Fruit fly (Drosophila melanogaster) whole organism, embryonic: Measurements from ENCODE around the gene Snapin.

Experiments used
- Blimp-1 ChIP-seq: fragments of 200-800 bp; sonication (Bioruptor generic); optimal IDR thresholded peaks from 3 replicates; lab custom pipeline; 2018; ENCODE audit warnings: missing biosample characterization, missing genetic modification characterization, mild to moderate bottlenecking, moderate library complexity, missing genetic modification reagents
- CG10274 ChIP-seq: fragments of 200-800 bp; sonication (Bioruptor generic); optimal IDR thresholded peaks from 3 replicates; lab custom pipeline; 2017; ENCODE audit warnings: missing biosample characterization, mild to moderate bottlenecking, missing genetic modification characterization
- CG10979 ChIP-seq: fragments of 200-800 bp; sonication (Bioruptor generic); optimal IDR thresholded peaks from 2 replicates; lab custom pipeline; 2018; ENCODE audit warnings: missing biosample characterization, mild to moderate bottlenecking, missing genetic modification characterization, moderate library complexity
- CG12391 ChIP-seq: fragments of 200-800 bp; sonication (Bioruptor generic); optimal IDR thresholded peaks from 3 replicates; lab custom pipeline; 2018; ENCODE audit warnings: missing biosample characterization, mild to moderate bottlenecking, missing genetic modification characterization, moderate library complexity
- CG13894 ChIP-seq: fragments of 200-800 bp; sonication (Bioruptor generic); optimal IDR thresholded peaks from 3 replicates; lab custom pipeline; 2018; ENCODE audit warnings: missing biosample characterization, mild to moderate bottlenecking, missing genetic modification characterization, moderate library complexity
- CG14965 ChIP-seq: fragments of 200-800 bp; sonication (Bioruptor generic); optimal IDR thresholded peaks from 2 replicates; lab custom pipeline; 2016; ENCODE audit warnings: missing biosample characterization, missing genetic modification characterization, borderline replicate concordance
- CG15073 ChIP-seq: fragments of 200-800 bp; sonication (Bioruptor generic); optimal IDR thresholded peaks from 2 replicates; lab custom pipeline; 2016; ENCODE audit warnings: missing biosample characterization, missing genetic modification characterization
- CG1529 ChIP-seq: fragments of 200-800 bp; sonication (Bioruptor generic); optimal IDR thresholded peaks from 3 replicates; lab custom pipeline; 2018; ENCODE audit warnings: missing biosample characterization, missing genetic modification characterization
- CG1792 ChIP-seq: fragments of 200-800 bp; sonication (Bioruptor generic); optimal IDR thresholded peaks from 2 replicates; lab custom pipeline; 2016; ENCODE audit warnings: missing biosample characterization, missing genetic modification characterization
- CG18619 ChIP-seq: fragments of 200-800 bp; sonication (Bioruptor generic); optimal IDR thresholded peaks from 3 replicates; lab custom pipeline; 2017; ENCODE audit warnings: missing biosample characterization, mild to moderate bottlenecking, missing genetic modification characterization
- CG2202 ChIP-seq: fragments of 200-800 bp; sonication (Bioruptor generic); optimal IDR thresholded peaks from 2 replicates; lab custom pipeline; 2018; ENCODE audit warnings: missing biosample characterization, mild to moderate bottlenecking, missing genetic modification characterization
- CG31441 ChIP-seq: fragments of 200-800 bp; sonication (Bioruptor generic); IDR thresholded peaks from 2 replicates; pipeline ENCODE4 v1.3.6; 2022; ENCODE audit warnings: missing biosample characterization, missing genetic modification characterization
- CG3163 ChIP-seq: fragments of 200-800 bp; sonication (Bioruptor generic); optimal IDR thresholded peaks from 3 replicates; lab custom pipeline; 2016; ENCODE audit warnings: missing biosample characterization, missing genetic modification characterization
- CG33557 ChIP-seq: fragments of 200-800 bp; sonication (Bioruptor generic); optimal IDR thresholded peaks from 2 replicates; lab custom pipeline; 2019; ENCODE audit warnings: missing biosample characterization, mild to moderate bottlenecking, missing genetic modification characterization, moderate library complexity
- CG34376 ChIP-seq: fragments of 200-800 bp; sonication (Bioruptor generic); optimal IDR thresholded peaks from 2 replicates; lab custom pipeline; 2018; ENCODE audit warnings: missing biosample characterization, mild to moderate bottlenecking, missing genetic modification characterization
- CG5245 ChIP-seq: fragments of 200-800 bp; sonication (Bioruptor generic); optimal IDR thresholded peaks from 3 replicates; lab custom pipeline; 2016; ENCODE audit warnings: missing biosample characterization, missing genetic modification characterization
- CG7987 ChIP-seq: fragments of 200-800 bp; sonication (Bioruptor generic); optimal IDR thresholded peaks from 2 replicates; lab custom pipeline; 2018; ENCODE audit warnings: missing biosample characterization, mild to moderate bottlenecking, missing genetic modification characterization, moderate library complexity
- CG8089 ChIP-seq: fragments of 200-800 bp; sonication (Bioruptor generic); optimal IDR thresholded peaks from 3 replicates; lab custom pipeline; 2016; ENCODE audit warnings: missing biosample characterization, missing genetic modification characterization
- CG8388 ChIP-seq: fragments of 200-800 bp; sonication (Bioruptor generic); optimal IDR thresholded peaks from 2 replicates; lab custom pipeline; 2019; ENCODE audit warnings: missing biosample characterization, mild to moderate bottlenecking, missing genetic modification characterization, moderate library complexity
- CG9876 ChIP-seq: fragments of 200-800 bp; sonication (Bioruptor generic); optimal IDR thresholded peaks from 2 replicates; lab custom pipeline; 2016; ENCODE audit warnings: missing biosample characterization, missing genetic modification characterization
- Dad ChIP-seq: fragments of 200-800 bp; sonication (Bioruptor generic); optimal IDR thresholded peaks from 3 replicates; lab custom pipeline; 2016; ENCODE audit warnings: missing biosample characterization, missing genetic modification characterization
- Fer2 ChIP-seq: fragments of 200-800 bp; sonication (Bioruptor generic); optimal IDR thresholded peaks from 2 replicates; lab custom pipeline; 2018; ENCODE audit warnings: missing biosample characterization, mild to moderate bottlenecking, missing genetic modification characterization, moderate library complexity
- Jarid2 ChIP-seq: fragments of 200-800 bp; sonication (Bioruptor generic); optimal IDR thresholded peaks from 3 replicates; lab custom pipeline; 2017; ENCODE audit warnings: mild to moderate bottlenecking, missing biosample characterization, missing genetic modification reagents, missing genetic modification characterization
- Med ChIP-seq: fragments of 200-800 bp; sonication (Bioruptor generic); peaks from one replicate; lab custom pipeline; 2016; ENCODE audit warnings: missing biosample characterization, missing genetic modification characterization, mild to moderate bottlenecking, inconsistent platforms, moderate library complexity
- Poxn ChIP-seq: fragments of 200-800 bp; sonication (Bioruptor generic); IDR thresholded peaks from 2 replicates; pipeline ENCODE4 v1.3.6; 2022; ENCODE audit warnings: missing biosample characterization, missing genetic modification characterization
- Sox100B ChIP-seq: fragments of 200-800 bp; sonication (Bioruptor generic); optimal IDR thresholded peaks from 3 replicates; lab custom pipeline; 2018; ENCODE audit warnings: missing biosample characterization, mild to moderate bottlenecking, missing genetic modification characterization
- ab ChIP-seq: fragments of 200-800 bp; sonication (Bioruptor generic); optimal IDR thresholded peaks from 2 replicates; lab custom pipeline; 2016; ENCODE audit warnings: missing biosample characterization, missing genetic modification characterization
- aop ChIP-seq: fragments of 200-800 bp; sonication (Bioruptor generic); IDR thresholded peaks from 2 replicates; pipeline ENCODE4 v1.3.6; 2022; ENCODE audit warnings: missing biosample characterization, missing genetic modification characterization
- bbx ChIP-seq: fragments of 200-800 bp; sonication (Bioruptor generic); IDR thresholded peaks from 2 replicates; pipeline ENCODE4 v1.3.6; 2022; ENCODE audit warnings: missing biosample characterization, missing genetic modification characterization; ENCODE audit not compliant: partially characterized antibody
- bowl ChIP-seq: fragments of 200-800 bp; sonication (Bioruptor generic); IDR thresholded peaks from 2 replicates; pipeline ENCODE4 v1.3.6; 2022; ENCODE audit warnings: missing biosample characterization, missing genetic modification characterization
- bsh ChIP-seq, 2 experiments: fragments of 200-800 bp; sonication (Bioruptor generic); optimal IDR thresholded peaks; 2 replicates each; lab custom pipeline; 2017 to 2018; ENCODE audit warnings: mild to moderate bottlenecking in 2 of 2, missing biosample characterization in 2 of 2, missing genetic modification characterization in 2 of 2, moderate library complexity in 1 of 2
- eyg ChIP-seq: fragments of 200-800 bp; sonication (Bioruptor generic); optimal IDR thresholded peaks from 3 replicates; lab custom pipeline; 2016; ENCODE audit warnings: missing biosample characterization, missing genetic modification characterization
- hkb ChIP-seq, 2 experiments: fragments of 200-800 bp in 1 of 2; fragments of >200 bp in 1 of 2; sonication (Bioruptor generic) in 1 of 2; IDR thresholded peaks in 1 of 2; optimal IDR thresholded peaks in 1 of 2; 2 replicates each; pipeline versions ENCODE4 v1.3.6 to Lab custom; 2017 to 2022; ENCODE audit warnings: missing biosample characterization in 1 of 2, missing genetic modification characterization in 1 of 2
- insv ChIP-seq, 2 experiments: fragments of 200-800 bp; sonication (Bioruptor generic); optimal IDR thresholded peaks; 3 replicates each; lab custom pipeline; 2016 to 2018; ENCODE audit warnings: missing biosample characterization in 2 of 2, missing genetic modification characterization in 2 of 2
- kah ChIP-seq: fragments of 200-800 bp; sonication (Bioruptor generic); optimal IDR thresholded peaks from 2 replicates; lab custom pipeline; 2018; ENCODE audit warnings: missing biosample characterization, mild to moderate bottlenecking, missing genetic modification characterization
- nerfin-1 ChIP-seq: fragments of 200-800 bp; sonication (Bioruptor generic); optimal IDR thresholded peaks from 3 replicates; lab custom pipeline; 2019; ENCODE audit warnings: missing biosample characterization, mild to moderate bottlenecking, missing genetic modification characterization, moderate library complexity
- onecut ChIP-seq: fragments of 200-800 bp; sonication (Bioruptor generic); IDR thresholded peaks from 2 replicates; pipeline ENCODE4 v1.3.6; 2022; ENCODE audit warnings: missing biosample characterization, missing genetic modification characterization
- p53 ChIP-seq: fragments of 200-800 bp; sonication (Bioruptor generic); optimal IDR thresholded peaks from 2 replicates; lab custom pipeline; 2016; ENCODE audit warnings: missing biosample characterization, missing genetic modification characterization
- pzg ChIP-seq: fragments of 200-800 bp; sonication (Bioruptor generic); optimal IDR thresholded peaks from 3 replicates; lab custom pipeline; 2018; ENCODE audit warnings: missing biosample characterization, mild to moderate bottlenecking, missing genetic modification characterization, moderate library complexity
- run ChIP-seq: fragments of 200-800 bp; sonication (Bioruptor generic); optimal IDR thresholded peaks from 3 replicates; lab custom pipeline; 2018; ENCODE audit warnings: missing biosample characterization, mild to moderate bottlenecking, missing genetic modification characterization
- sisA ChIP-seq: fragments of 200-800 bp; sonication (Bioruptor generic); IDR thresholded peaks from 2 replicates; pipeline ENCODE4 v1.3.6; 2022; ENCODE audit warnings: missing biosample characterization, missing genetic modification characterization
- sqz ChIP-seq: fragments of 200-800 bp; sonication (Bioruptor generic); optimal IDR thresholded peaks from 3 replicates; lab custom pipeline; 2018; ENCODE audit warnings: missing biosample characterization, mild to moderate bottlenecking, missing genetic modification characterization
- sr ChIP-seq: fragments of 200-800 bp; sonication (Bioruptor generic); IDR thresholded peaks from 3 replicates; pipeline ENCODE4 v1.3.6; 2022; ENCODE audit warnings: missing biosample characterization, missing genetic modification characterization
- trem ChIP-seq: fragments of 200-800 bp; optimal IDR thresholded peaks from 3 replicates; lab custom pipeline; 2019; ENCODE audit warnings: missing biosample characterization, mild to moderate bottlenecking, missing genetic modification characterization, moderate library complexity
- unpg ChIP-seq: fragments of 200-800 bp; sonication (Bioruptor generic); optimal IDR thresholded peaks from 3 replicates; lab custom pipeline; 2018; ENCODE audit warnings: missing biosample characterization, mild to moderate bottlenecking, missing genetic modification characterization, moderate library complexity
- usp ChIP-seq: fragments of >200 bp; optimal IDR thresholded peaks from 2 replicates; lab custom pipeline; 2017; ENCODE audit warnings: missing biosample characterization, missing genetic modification characterization
- wdn ChIP-seq: fragments of 200-800 bp; sonication (Bioruptor generic); IDR thresholded peaks from 2 replicates; pipeline ENCODE4 v1.3.6; 2022; ENCODE audit warnings: missing biosample characterization, missing genetic modification characterization
- zf30C ChIP-seq: fragments of 200-800 bp; sonication (Bioruptor generic); optimal IDR thresholded peaks from 3 replicates; lab custom pipeline; 2018; ENCODE audit warnings: missing biosample characterization, mild to moderate bottlenecking, missing genetic modification characterization

Gene Snapin

DNA sequence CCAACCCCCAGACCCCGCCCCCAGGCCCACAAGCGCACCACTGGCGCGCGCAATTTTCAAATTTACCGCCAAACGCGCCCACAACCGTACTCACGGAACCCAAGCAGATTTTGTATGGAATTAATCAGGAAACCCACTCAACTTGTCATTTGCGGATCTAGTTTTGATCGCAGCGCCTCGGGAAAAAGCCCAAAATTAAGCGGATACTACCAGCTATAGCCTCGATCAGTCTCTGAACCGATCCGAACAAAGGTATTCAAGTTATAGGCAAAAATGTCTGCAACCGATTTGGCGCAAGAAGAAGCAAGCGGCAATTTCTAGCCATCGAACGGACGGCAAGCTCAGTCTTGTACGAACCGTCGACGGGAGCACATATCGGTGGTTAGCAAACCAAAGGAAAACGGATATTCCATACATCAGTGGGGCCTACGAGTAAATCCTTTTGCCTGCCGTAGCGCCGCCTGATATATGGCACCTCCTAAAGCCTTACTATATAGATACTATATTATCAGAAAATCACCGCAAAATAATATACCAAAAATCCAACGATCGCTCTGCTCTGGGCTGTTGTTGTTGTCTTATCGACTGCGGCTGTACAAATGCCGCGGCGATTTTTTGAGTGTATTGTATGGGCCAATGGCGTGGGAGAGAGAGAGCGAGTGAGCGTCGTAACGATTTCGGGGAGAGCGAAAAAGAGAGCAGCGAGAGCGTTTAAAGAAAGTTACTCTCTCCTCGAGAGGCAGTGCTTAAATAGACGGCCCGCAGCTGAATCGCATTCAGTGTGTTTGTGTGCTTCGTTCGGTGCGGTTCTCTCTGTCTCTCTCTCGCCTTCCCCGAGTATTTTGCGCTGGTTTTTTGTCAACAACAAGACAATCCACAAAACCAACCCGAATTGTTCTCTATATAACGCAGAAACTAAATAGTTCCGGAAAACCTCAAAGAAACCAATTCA, 6.7 kb downstream of the Snapin start, which contains the start of gene Pgk (continued):
- TF ChIP-seq eyg (peak; percentile 28), pzg (peak; percentile 32), zf30C (GFP tag; lab: Kevin White, UChicago) (peak; percentile 100), bbx (GFP tag; lab: Robert Waterston, UW) (no peak), Jarid2 (peak; percentile 74), trem (tag; lab: Kevin White, UChicago) (peak; percentile 54), CG34376 (GFP tag; lab: Kevin White, UChicago) (peak; percentile 94), CG1529 (GFP tag; lab: Kevin White, UChicago) (peak; percentile 38), ab (GFP tag; lab: Kevin White, UChicago) (no peak), run (tag; lab: Kevin White, UChicago) (peak; percentile 75), hkb (optimal IDR thresholded peaks at IDR 0.05; lab: Kevin White, UChicago) (peak; percentile 54), hkb (GFP tag; IDR thresholded peaks at IDR 0.05; lab: Robert Waterston, UW) (no peak), p53 (GFP tag; lab: Kevin White, UChicago) (peak; percentile 98), CG8388 (peak; percentile 26), CG15073 (GFP tag; lab: Kevin White, UChicago) (no peak), CG10274 (no peak), CG7987 (peak; percentile 31), CG1792 (GFP tag; lab: Kevin White, UChicago) (no peak), Blimp-1 (GFP tag; lab: Kevin White, UChicago) (peak; percentile 48), CG5245 (GFP tag; lab: Kevin White, UChicago) (no peak), usp (GFP tag; lab: Kevin White, UChicago) (no peak), sisA (GFP tag; lab: Robert Waterston, UW) (no peak), CG8089 (GFP tag; lab: Kevin White, UChicago) (peak; percentile 40), CG12391 (tag; lab: Kevin White, UChicago) (peak; percentile 61), CG13894 (tag; lab: Kevin White, UChicago) (peak; percentile 92), bsh (GFP tag; optimal IDR thresholded peaks at IDR 0.05; lab: Kevin White, UChicago) (peak; percentile 40 to 75), unpg (GFP tag; lab: Kevin White, UChicago) (peak; percentile 51), Dad (peak; percentile 44), Sox100B (peak; percentile 75), kah (GFP tag; lab: Kevin White, UChicago) (peak; percentile 39), CG9876 (GFP tag; lab: Kevin White, UChicago) (peak; percentile 31), nerfin-1 (tag; lab: Kevin White, UChicago) (peak; percentile 5), aop (GFP tag; lab: Robert Waterston, UW) (no peak), insv (GFP tag; optimal IDR thresholded peaks at IDR 0.05; lab: Kevin White, UChicago) (peak in 1 of 2 experiments; percentile 40), CG2202 (peak; percentile 32), Fer2 (tag; lab: Kevin White, UChicago) (no peak), sqz (peak; percentile 75), CG14965 (GFP tag; lab: Kevin White, UChicago) (no peak), CG3163 (GFP tag; lab: Kevin White, UChicago) (peak; percentile 24), onecut (GFP tag; lab: Robert Waterston, UW) (peak; percentile 59), Poxn (GFP tag; lab: Robert Waterston, UW) (no peak), bowl (GFP tag; lab: Robert Waterston, UW) (no peak), CG10979 (tag; lab: Kevin White, UChicago) (peak; percentile 16), CG31441 (GFP tag; lab: Robert Waterston, UW) (no peak), Med (GFP tag; lab: Kevin White, UChicago) (peak; percentile 88), wdn (GFP tag; lab: Robert Waterston, UW) (no peak), CG33557 (GFP tag; lab: Kevin White, UChicago) (peak; percentile 75), CG18619 (GFP tag; lab: Kevin White, UChicago) (peak; percentile 12), sr (GFP tag; lab: Robert Waterston, UW) (no peak)
